Worm (Caenorhabditis elegans) whole organism, early embryonic: ENCODE data around the gene lron-13.

ENCODE experiments used
- B0310.2 ChIP-seq: sonication (generic microtip); optimal IDR thresholded peaks from 2 replicates; lab custom pipeline; 2016; ENCODE audit warnings: mild to moderate bottlenecking, missing genetic modification characterization, missing compliant biosample characterization
- F13C5.2 ChIP-seq: sonication (generic microtip); optimal IDR thresholded peaks from 2 replicates; lab custom pipeline; 2017; ENCODE audit warnings: mild to moderate bottlenecking, missing genetic modification characterization, inconsistent platforms, missing compliant biosample characterization
- ama-1 ChIP-seq: fragments of 150-350 bp; optimal IDR thresholded peaks from 2 replicates; lab custom pipeline; 2014
- ets-7 ChIP-seq: sonication (generic microtip); optimal IDR thresholded peaks from 2 replicates; lab custom pipeline; 2016; ENCODE audit warnings: missing genotype, missing genetic modification characterization, missing compliant biosample characterization
- hmg-4 ChIP-seq: fragments of 200-800 bp; sonication (Bioruptor generic); optimal IDR thresholded peaks from 2 replicates; lab custom pipeline; 2018; ENCODE audit warnings: mild to moderate bottlenecking, missing genetic modification characterization, missing compliant biosample characterization
- tbx-37 ChIP-seq: fragments of 200-800 bp; sonication (Bioruptor generic); conservative IDR thresholded peaks from 2 replicates; pipeline ENCODE4 v1.3.6; 2022; ENCODE audit warnings: missing genetic modification reagents, missing genetic modification characterization, missing compliant biosample characterization
- tra-4 ChIP-seq: sonication (generic microtip); optimal IDR thresholded peaks from 2 replicates; lab custom pipeline; 2017; ENCODE audit warnings: missing genetic modification characterization, missing compliant biosample characterization

DNA sequence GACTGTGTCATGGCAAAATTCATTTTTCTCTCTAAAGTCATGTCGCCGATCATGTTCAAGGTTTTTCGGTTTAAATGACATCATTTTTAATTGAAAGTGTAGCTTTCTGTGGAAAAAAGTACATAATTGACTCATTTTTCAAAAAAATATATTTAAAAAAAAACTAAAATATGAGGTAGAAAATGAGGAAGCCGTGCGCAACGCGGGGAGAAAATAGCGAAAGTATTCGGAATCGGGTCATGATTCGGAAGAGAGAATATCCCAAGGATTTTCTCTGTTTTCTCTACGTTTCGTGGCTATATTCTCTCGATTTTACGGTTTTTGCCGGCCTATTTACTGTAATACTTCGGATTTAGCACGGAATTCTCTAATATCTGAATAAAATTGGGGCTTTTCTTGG lies 33.5 kb downstream of the lron-13 start:
- no peak for TF ChIP-seq tra-4 (tag; lab: Kevin White, UChicago)
- no peak for TF ChIP-seq tbx-37 (GFP tag; lab: Robert Waterston, UW)
- no peak for TF ChIP-seq ama-1 (lab: Kevin White, UChicago)
- no peak for TF ChIP-seq ets-7 (tag; lab: Kevin White, UChicago)
- no peak for TF ChIP-seq hmg-4
- no peak for TF ChIP-seq F13C5.2
- no peak for TF ChIP-seq B0310.2
